Fruit fly (Drosophila melanogaster) whole organism, adult: Measurements from ENCODE around the gene BtbVII.

Source experiments
- Mnt ChIP-seq: fragments of 200-800 bp; sonication (Bioruptor generic); optimal IDR thresholded peaks from 2 replicates; lab custom pipeline; 2016; ENCODE audit warnings: missing biosample characterization, mild to moderate bottlenecking, missing genetic modification characterization
- bab1 ChIP-seq: fragments of 200-800 bp; sonication (Bioruptor generic); optimal IDR thresholded peaks from 3 replicates; lab custom pipeline; 2019; ENCODE audit warnings: missing biosample characterization, mild to moderate bottlenecking, missing genetic modification characterization, moderate library complexity
- cic ChIP-seq: fragments of 200-800 bp; sonication (Bioruptor generic); optimal IDR thresholded peaks from 2 replicates; lab custom pipeline; 2017; ENCODE audit warnings: missing biosample characterization, mild to moderate bottlenecking, missing genetic modification characterization, moderate library complexity
- kay ChIP-seq: fragments of 200-800 bp; sonication (Bioruptor generic); peaks from one replicate; lab custom pipeline; 2016; ENCODE audit warnings: missing biosample characterization, missing genetic modification characterization, borderline replicate concordance

DNA sequence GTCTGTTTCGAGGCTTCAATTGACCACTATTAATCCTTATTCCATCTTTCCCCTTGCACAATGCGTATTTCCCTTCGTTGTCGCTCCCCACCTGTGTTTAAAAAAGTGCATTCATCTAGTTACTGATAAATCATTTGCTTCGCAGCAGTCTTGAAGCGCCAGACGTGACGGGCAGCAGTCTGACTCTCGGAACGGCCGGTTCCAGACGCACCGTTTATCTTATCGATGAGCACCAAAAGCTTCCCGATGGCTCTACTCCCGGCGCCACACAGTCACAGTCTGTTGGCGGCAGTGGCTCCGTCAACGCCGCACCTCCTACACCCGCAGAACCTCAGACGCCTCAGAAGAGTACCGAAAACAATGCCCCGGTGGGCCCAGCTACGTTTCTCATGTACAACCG is 35.7 kb downstream of the BtbVII start, which contains the start of gene CG42494:
- TF ChIP-seq Mnt (GFP tag; lab: Kevin White, UChicago): no peak
- no peak for TF ChIP-seq cic (GFP tag; lab: Kevin White, UChicago)
- no peak for TF ChIP-seq kay (GFP tag; lab: Kevin White, UChicago)
- no peak for TF ChIP-seq bab1 (GFP tag; lab: Kevin White, UChicago)
